Fruit fly (Drosophila melanogaster): ENCODE results near the gene CG7079.

DNA sequence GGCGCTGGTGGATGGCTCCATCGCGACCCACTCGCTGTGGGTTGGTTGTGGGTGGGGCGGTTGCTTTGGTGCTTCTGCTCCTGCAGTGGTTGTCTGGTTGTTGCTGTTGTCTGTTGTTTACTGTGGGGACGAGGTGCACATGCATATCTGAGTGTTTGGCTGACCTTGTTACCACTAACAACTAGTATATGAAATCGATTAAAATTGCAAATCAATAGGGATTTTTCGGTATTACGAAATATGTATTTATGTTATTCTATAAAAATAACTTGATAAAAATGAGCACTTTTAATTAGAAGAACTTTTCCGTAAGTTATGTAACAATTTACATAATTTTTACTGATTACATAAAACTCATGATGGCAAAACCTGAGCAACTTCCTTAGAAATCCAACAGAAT, 6.2 kb downstream of the CG7079 start, which contains the start of gene Dhc93AB:
- TF ChIP-seq lz (GFP tag; optimal IDR thresholded peaks at IDR 0.05) (no peak), CG6854 (GFP tag; optimal IDR thresholded peaks at IDR 0.05) (no peak)
